Fruit fly (Drosophila melanogaster) whole organism, pupa: Measurements from ENCODE around the gene CG5334.

ENCODE experiments used
- CG10348 ChIP-seq: fragments of 200-800 bp; sonication (Bioruptor generic); IDR thresholded peaks from 2 replicates; pipeline ENCODE4 v1.3.6; 2022; ENCODE audit warnings: missing biosample characterization, missing genetic modification characterization
- CG12605 ChIP-seq: fragments of 200-800 bp; sonication (Bioruptor generic); IDR thresholded peaks from 2 replicates; pipeline ENCODE4 v1.3.6; 2022; ENCODE audit warnings: missing biosample characterization, missing genetic modification characterization
- CG13204 ChIP-seq: fragments of 200-800 bp; sonication (Bioruptor generic); optimal IDR thresholded peaks from 2 replicates; lab custom pipeline; 2018; ENCODE audit warnings: missing biosample characterization, mild to moderate bottlenecking, missing genetic modification characterization, moderate library complexity
- CG14655 ChIP-seq: fragments of 200-800 bp; sonication (Bioruptor generic); optimal IDR thresholded peaks from 3 replicates; lab custom pipeline; 2017; ENCODE audit warnings: mild to moderate bottlenecking, missing biosample characterization, missing genetic modification reagents, missing genetic modification characterization
- CG15710 ChIP-seq: fragments of 200-800 bp; sonication (Bioruptor generic); optimal IDR thresholded peaks from 2 replicates; lab custom pipeline; 2018; ENCODE audit warnings: missing biosample characterization, mild to moderate bottlenecking, missing genetic modification characterization, moderate library complexity
- CG17806 ChIP-seq: fragments of 200-800 bp; sonication (Bioruptor generic); optimal IDR thresholded peaks from 2 replicates; lab custom pipeline; 2018; ENCODE audit warnings: missing biosample characterization, mild to moderate bottlenecking, missing genetic modification characterization, moderate library complexity
- CG32121 ChIP-seq: fragments of 200-800 bp; sonication (Bioruptor generic); IDR thresholded peaks from 2 replicates; pipeline ENCODE4 v1.3.6; 2022; ENCODE audit warnings: missing biosample characterization, missing genetic modification characterization
- CG34367 ChIP-seq: fragments of 200-800 bp; sonication (Bioruptor generic); optimal IDR thresholded peaks from 2 replicates; lab custom pipeline; 2018; ENCODE audit warnings: missing biosample characterization, mild to moderate bottlenecking, missing genetic modification characterization
- CG4496 ChIP-seq: fragments of 200-800 bp; sonication (Bioruptor generic); IDR thresholded peaks from 3 replicates; pipeline ENCODE4 v1.3.6; 2022; ENCODE audit warnings: missing biosample characterization, missing genetic modification characterization
- CG8159 ChIP-seq: fragments of 200-800 bp; sonication (Bioruptor generic); optimal IDR thresholded peaks from 3 replicates; lab custom pipeline; 2018; ENCODE audit warnings: missing biosample characterization, mild to moderate bottlenecking, missing genetic modification characterization, moderate library complexity
- CG8301 ChIP-seq: fragments of 200-800 bp; sonication (Bioruptor generic); optimal IDR thresholded peaks from 2 replicates; lab custom pipeline; 2018; ENCODE audit warnings: missing biosample characterization, mild to moderate bottlenecking, missing genetic modification characterization
- CG9948 ChIP-seq: fragments of 200-800 bp; sonication (Bioruptor generic); optimal IDR thresholded peaks from 2 replicates; lab custom pipeline; 2018; ENCODE audit warnings: missing biosample characterization, mild to moderate bottlenecking, missing genetic modification characterization, moderate library complexity
- D1 ChIP-seq: fragments of 200-800 bp; sonication (Bioruptor generic); optimal IDR thresholded peaks from 2 replicates; lab custom pipeline; 2018; ENCODE audit warnings: missing biosample characterization, mild to moderate bottlenecking, missing genetic modification characterization, moderate library complexity
- EcR ChIP-seq: fragments of 200-800 bp; sonication (Bioruptor generic); optimal IDR thresholded peaks from 3 replicates; lab custom pipeline; 2019; ENCODE audit warnings: missing biosample characterization, missing genetic modification characterization, mild to moderate bottlenecking, moderate library complexity, missing genetic modification reagents
- Ets98B ChIP-seq: fragments of 200-800 bp; sonication (Bioruptor generic); IDR thresholded peaks from 2 replicates; pipeline ENCODE4 v1.3.6; 2022; ENCODE audit warnings: missing biosample characterization, missing genetic modification characterization
- Pif1A ChIP-seq: fragments of 200-800 bp; sonication (Bioruptor generic); optimal IDR thresholded peaks from 3 replicates; lab custom pipeline; 2016; ENCODE audit warnings: missing biosample characterization, missing genetic modification characterization
- Pif1B ChIP-seq: fragments of 200-800 bp; sonication (Bioruptor generic); optimal IDR thresholded peaks from 3 replicates; lab custom pipeline; 2016; ENCODE audit warnings: missing biosample characterization, missing genetic modification characterization
- Snoo ChIP-seq: fragments of 200-800 bp; sonication (Bioruptor generic); optimal IDR thresholded peaks from 3 replicates; lab custom pipeline; 2017; ENCODE audit warnings: missing biosample characterization, mild to moderate bottlenecking, missing genetic modification characterization, inconsistent platforms
- fd96Ca ChIP-seq: fragments of 200-800 bp; sonication (Bioruptor generic); IDR thresholded peaks from 3 replicates; pipeline ENCODE4 v1.3.6; 2022; ENCODE audit warnings: missing biosample characterization, missing genetic modification characterization
- gl ChIP-seq: fragments of 200-800 bp; sonication (Bioruptor generic); optimal IDR thresholded peaks from 2 replicates; lab custom pipeline; 2018; ENCODE audit warnings: missing biosample characterization, mild to moderate bottlenecking, missing genetic modification characterization
- rn ChIP-seq: fragments of 200-800 bp; sonication (Bioruptor generic); IDR thresholded peaks from 2 replicates; pipeline ENCODE4 v1.3.6; 2022; ENCODE audit warnings: missing biosample characterization, missing genetic modification characterization

Gene CG5334

dm6 chrX:14775008-14775407 is at the start of gene CG5334:
CG5334 (plus strand) TSS chrX:14775308.
- TF ChIP-seq CG8159 (no peak), CG13204 (GFP tag; lab: Kevin White, UChicago) (no peak), CG17806 (no peak), CG8301 (tag; lab: Kevin White, UChicago) (no peak), CG9948 (tag; lab: Kevin White, UChicago) (no peak), Snoo (no peak), fd96Ca (GFP tag; lab: Robert Waterston, UW) (no peak), D1 (no peak), CG15710 (no peak), CG34367 (tag; lab: Kevin White, UChicago) (no peak), CG32121 (no peak), Ets98B (GFP tag; lab: Robert Waterston, UW) (no peak), Pif1A (GFP tag; lab: Kevin White, UChicago) (no peak), EcR (GFP tag; lab: Kevin White, UChicago) (no peak), Pif1B (GFP tag; lab: Kevin White, UChicago) (no peak), rn (GFP tag; lab: Robert Waterston, UW) (no peak), CG4496 (GFP tag; lab: Robert Waterston, UW) (no peak), gl (tag; lab: Kevin White, UChicago) (no peak), CG14655 (no peak), CG10348 (GFP tag; lab: Robert Waterston, UW) (no peak)

dm6 chrX:14727580-14727979 is 47.5 kb upstream of the CG5334 start:
- peak; percentile 45; the same call in 1 of the 3 replicates for TF ChIP-seq CG4496 (GFP tag; lab: Robert Waterston, UW)
- peak; percentile 38 for TF ChIP-seq CG8159
- peak; percentile 34 for TF ChIP-seq CG8301 (tag; lab: Kevin White, UChicago)
- TF ChIP-seq CG12605 (GFP tag; lab: Robert Waterston, UW): no peak
- no peak for TF ChIP-seq D1
- TF ChIP-seq CG10348 (GFP tag; lab: Robert Waterston, UW): no peak
- TF ChIP-seq Pif1B (GFP tag; lab: Kevin White, UChicago): no peak
- peak; percentile 42 for TF ChIP-seq CG14655
- TF ChIP-seq CG9948 (tag; lab: Kevin White, UChicago): peak; percentile 42
- peak; percentile 8 for TF ChIP-seq CG34367 (tag; lab: Kevin White, UChicago)
- no peak for TF ChIP-seq rn (GFP tag; lab: Robert Waterston, UW)
- TF ChIP-seq CG13204 (GFP tag; lab: Kevin White, UChicago): no peak
- TF ChIP-seq CG17806: peak; percentile 31
- no peak for TF ChIP-seq Ets98B (GFP tag; lab: Robert Waterston, UW)
- TF ChIP-seq CG15710: peak; percentile 23
- no peak for TF ChIP-seq gl (tag; lab: Kevin White, UChicago)
- no peak for TF ChIP-seq EcR (GFP tag; lab: Kevin White, UChicago)
- no peak for TF ChIP-seq Pif1A (GFP tag; lab: Kevin White, UChicago)
- TF ChIP-seq Snoo: no peak
- TF ChIP-seq CG32121: peak; percentile 36; the same call in 1 of the 2 replicates
- TF ChIP-seq fd96Ca (GFP tag; lab: Robert Waterston, UW): no peak

dm6 chrX:14738420-14738819 is 36.7 kb upstream of the CG5334 start:
- TF ChIP-seq CG8159 (no peak), CG15710 (no peak), EcR (GFP tag; lab: Kevin White, UChicago) (no peak), CG12605 (GFP tag; lab: Robert Waterston, UW) (no peak), CG13204 (GFP tag; lab: Kevin White, UChicago) (no peak), gl (tag; lab: Kevin White, UChicago) (no peak), CG17806 (peak; percentile 22), rn (GFP tag; lab: Robert Waterston, UW) (no peak), Pif1A (GFP tag; lab: Kevin White, UChicago) (no peak), CG34367 (tag; lab: Kevin White, UChicago) (no peak), CG8301 (tag; lab: Kevin White, UChicago) (peak; percentile 53), CG4496 (GFP tag; lab: Robert Waterston, UW) (no peak), CG10348 (GFP tag; lab: Robert Waterston, UW) (no peak), CG9948 (tag; lab: Kevin White, UChicago) (peak; percentile 16), D1 (no peak), Ets98B (GFP tag; lab: Robert Waterston, UW) (peak; percentile 40; the same call in 1 of the 2 replicates), CG32121 (no peak), fd96Ca (GFP tag; lab: Robert Waterston, UW) (0 out of 3 replicates have a peak, but pooled peaks have one; percentile 10), Snoo (no peak), Pif1B (GFP tag; lab: Kevin White, UChicago) (no peak), CG14655 (peak; percentile 50)
- TF ChIP-seq, all 21 proteins: peak for 6

- TF ChIP-seq CG8301 (tag; lab: Kevin White, UChicago): no peak
- TF ChIP-seq Ets98B (GFP tag; lab: Robert Waterston, UW): 0 out of 2 replicates have a peak, but pooled peaks have one; percentile 10
- TF ChIP-seq rn (GFP tag; lab: Robert Waterston, UW): no peak
- no peak for TF ChIP-seq gl (tag; lab: Kevin White, UChicago)
- peak; percentile 6 for TF ChIP-seq Pif1A (GFP tag; lab: Kevin White, UChicago)
- peak; percentile 27 for TF ChIP-seq CG8159
- no peak for TF ChIP-seq Pif1B (GFP tag; lab: Kevin White, UChicago)
- no peak for TF ChIP-seq CG14655
- no peak for TF ChIP-seq CG10348 (GFP tag; lab: Robert Waterston, UW)
- 0 out of 2 replicates have a peak, but pooled peaks have one; percentile 11 for TF ChIP-seq CG32121
Observed at dm6 chrX:14743819-14744218, 31.3 kb upstream of the CG5334 start.

- TF ChIP-seq CG12605 (GFP tag; lab: Robert Waterston, UW): no peak
- TF ChIP-seq CG15710: no peak
- no peak; the same call in 2 of the 3 replicates for TF ChIP-seq fd96Ca (GFP tag; lab: Robert Waterston, UW)
- TF ChIP-seq CG14655: no peak
- no peak for TF ChIP-seq CG32121
- TF ChIP-seq D1: no peak
- no peak for TF ChIP-seq Snoo
- TF ChIP-seq rn (GFP tag; lab: Robert Waterston, UW): no peak
- no peak for TF ChIP-seq CG8301 (tag; lab: Kevin White, UChicago)
- peak; percentile 4 for TF ChIP-seq CG17806
- no peak for TF ChIP-seq CG34367 (tag; lab: Kevin White, UChicago)
- TF ChIP-seq Pif1A (GFP tag; lab: Kevin White, UChicago): no peak
- TF ChIP-seq CG8159: no peak
- no peak for TF ChIP-seq gl (tag; lab: Kevin White, UChicago)
- peak; percentile 28 for TF ChIP-seq CG13204 (GFP tag; lab: Kevin White, UChicago)
- no peak for TF ChIP-seq CG10348 (GFP tag; lab: Robert Waterston, UW)
- TF ChIP-seq Pif1B (GFP tag; lab: Kevin White, UChicago): no peak
- 0 out of 3 replicates have a peak, but pooled peaks have one; percentile 53 for TF ChIP-seq CG4496 (GFP tag; lab: Robert Waterston, UW)
- no peak for TF ChIP-seq Ets98B (GFP tag; lab: Robert Waterston, UW)
- TF ChIP-seq EcR (GFP tag; lab: Kevin White, UChicago): no peak
Observed at dm6 chrX:14749086-14749874, 25.8 kb upstream of the CG5334 start, which contains the start of gene NetB. NetB (minus strand) TSS chrX:14749376.
